Fruit fly (Drosophila melanogaster) whole organism, wandering third instar larva: ENCODE data around the gene ppk8.
A peak's percentile ranks its signal among the peaks of the same experiment; 100 is the strongest.

Experiments used
- Abd-B ChIP-seq: fragments of >200 bp; optimal IDR thresholded peaks from 2 replicates; lab custom pipeline; 2017; ENCODE audit warnings: missing biosample characterization, missing genetic modification characterization
- CG32264 ChIP-seq: fragments of 200-800 bp; sonication (Bioruptor generic); optimal IDR thresholded peaks from 2 replicates; lab custom pipeline; 2016; ENCODE audit warnings: missing biosample characterization, missing genetic modification characterization
- CG9705 ChIP-seq: fragments of 200-800 bp; sonication (Bioruptor generic); optimal IDR thresholded peaks from 2 replicates; lab custom pipeline; 2018; ENCODE audit warnings: missing biosample characterization, mild to moderate bottlenecking, missing genetic modification characterization
- CrebA ChIP-seq: fragments of 200-800 bp; sonication (Bioruptor generic); optimal IDR thresholded peaks from 2 replicates; lab custom pipeline; 2016; ENCODE audit warnings: missing biosample characterization, mild to moderate bottlenecking, missing genetic modification characterization, borderline replicate concordance
- Dfd ChIP-seq: fragments of >200 bp; optimal IDR thresholded peaks from 2 replicates; lab custom pipeline; 2017; ENCODE audit warnings: missing biosample characterization, missing genetic modification characterization
- GATAd ChIP-seq: sonication (Bioruptor generic); optimal IDR thresholded peaks from 2 replicates; lab custom pipeline; 2016; ENCODE audit warnings: missing biosample characterization, missing genetic modification characterization
- HLH106 ChIP-seq: fragments of 200-800 bp; optimal IDR thresholded peaks from 3 replicates; lab custom pipeline; 2019; ENCODE audit warnings: missing biosample characterization, mild to moderate bottlenecking, missing genetic modification characterization, moderate library complexity
- Hnf4 ChIP-seq: fragments of 200-800 bp; sonication (Bioruptor generic); optimal IDR thresholded peaks from 2 replicates; lab custom pipeline; 2016; ENCODE audit warnings: missing biosample characterization, mild to moderate bottlenecking, missing genetic modification characterization
- Hr78 ChIP-seq: fragments of >200 bp; optimal IDR thresholded peaks from 2 replicates; lab custom pipeline; 2017; ENCODE audit warnings: missing biosample characterization, missing genetic modification characterization
- Hr83 ChIP-seq: fragments of 200-300 bp; sonication (Bioruptor generic); optimal IDR thresholded peaks from 2 replicates; lab custom pipeline; 2016; ENCODE audit warnings: missing biosample characterization, mild to moderate bottlenecking, missing genetic modification characterization, moderate library complexity; ENCODE audit not compliant: poor library complexity, severe bottlenecking
- Jra ChIP-seq: sonication (Bioruptor generic); optimal IDR thresholded peaks from 2 replicates; lab custom pipeline; 2016; ENCODE audit warnings: missing biosample characterization, missing genetic modification characterization
- Mio ChIP-seq: sonication (Bioruptor generic); optimal IDR thresholded peaks from 2 replicates; lab custom pipeline; 2016; ENCODE audit warnings: missing biosample characterization, missing genetic modification characterization
- Myc ChIP-seq: fragments of >200 bp; optimal IDR thresholded peaks from 2 replicates; lab custom pipeline; 2017
- N ChIP-seq: fragments of >200 bp; optimal IDR thresholded peaks from 2 replicates; lab custom pipeline; 2018; ENCODE audit warnings: missing biosample characterization, missing external identifiers, missing genetic modification characterization
- OdsH ChIP-seq: fragments of 200-800 bp; sonication (Bioruptor generic); optimal IDR thresholded peaks from 2 replicates; lab custom pipeline; 2016; ENCODE audit warnings: missing biosample characterization, mild to moderate bottlenecking, missing genetic modification characterization
- Rel ChIP-seq, 2 experiments: fragments of 200-800 bp; sonication (Bioruptor generic) in 1 of 2; optimal IDR thresholded peaks; 2 replicates in 1 of 2; 3 replicates in 1 of 2; lab custom pipeline; 2016 to 2019; ENCODE audit warnings: mild to moderate bottlenecking in 2 of 2, missing biosample characterization in 2 of 2, missing genetic modification characterization in 2 of 2, moderate library complexity in 1 of 2
- Sp1 ChIP-seq: fragments of 200-800 bp; sonication (Bioruptor generic); optimal IDR thresholded peaks from 3 replicates; lab custom pipeline; 2019; ENCODE audit warnings: missing biosample characterization, mild to moderate bottlenecking, missing genetic modification characterization, moderate library complexity
- br ChIP-seq: fragments of 200-800 bp; sonication (Bioruptor generic); optimal IDR thresholded peaks from 2 replicates; lab custom pipeline; 2016; ENCODE audit warnings: missing biosample characterization, missing genetic modification characterization
- brk ChIP-seq: fragments of 200-800 bp; sonication (Bioruptor generic); optimal IDR thresholded peaks from 2 replicates; lab custom pipeline; 2016; ENCODE audit warnings: missing biosample characterization, mild to moderate bottlenecking, missing genetic modification characterization
- dl ChIP-seq, 2 experiments: fragments of 175-275, 200-275 bp in 1 of 2; fragments of 200-275 bp in 1 of 2; sonication (Bioruptor generic); optimal IDR thresholded peaks; lab custom pipeline; 2018; ENCODE audit warnings: mild to moderate bottlenecking in 2 of 2, missing biosample characterization in 2 of 2, missing genetic modification characterization in 2 of 2, moderate library complexity in 2 of 2; ENCODE audit not compliant: partially characterized antibody in 2 of 2, insufficient read depth in 1 of 2
- dmrt93B ChIP-seq: fragments of 200-800 bp; sonication (Bioruptor generic); optimal IDR thresholded peaks from 2 replicates; lab custom pipeline; 2018; ENCODE audit warnings: missing biosample characterization, mild to moderate bottlenecking, missing genetic modification characterization
- dsf ChIP-seq: sonication (Bioruptor generic); optimal IDR thresholded peaks from 2 replicates; lab custom pipeline; 2016; ENCODE audit warnings: missing biosample characterization, missing genetic modification characterization, borderline replicate concordance
- ey ChIP-seq: fragments of 200-800 bp; sonication (Bioruptor generic); optimal IDR thresholded peaks from 2 replicates; lab custom pipeline; 2016; ENCODE audit warnings: missing biosample characterization, missing genetic modification characterization
- foxo ChIP-seq, 2 experiments: fragments of 200-800 bp; sonication (Bioruptor generic); optimal IDR thresholded peaks; 2 replicates in 1 of 2; 3 replicates in 1 of 2; lab custom pipeline; 2016 to 2017; ENCODE audit warnings: missing biosample characterization in 2 of 2, missing genetic modification characterization in 2 of 2
- fru ChIP-seq: fragments of 200-800 bp; sonication (Bioruptor generic); optimal IDR thresholded peaks from 3 replicates; lab custom pipeline; 2016; ENCODE audit warnings: missing biosample characterization, mild to moderate bottlenecking, missing genetic modification characterization
- h ChIP-seq: fragments of 200-800 bp; sonication (Bioruptor generic); optimal IDR thresholded peaks from 3 replicates; lab custom pipeline; 2016; ENCODE audit warnings: missing biosample characterization, mild to moderate bottlenecking, missing genetic modification characterization
- jim ChIP-seq: fragments of 175-275, 200-325 bp; sonication (Bioruptor generic); optimal IDR thresholded peaks from 2 replicates; lab custom pipeline; 2016; ENCODE audit warnings: missing biosample characterization, mild to moderate bottlenecking, missing genetic modification characterization
- lola ChIP-seq: fragments of >200 bp; optimal IDR thresholded peaks from 2 replicates; lab custom pipeline; 2017; ENCODE audit warnings: missing biosample characterization, missing genetic modification characterization
- pan ChIP-seq: fragments of >200 bp; optimal IDR thresholded peaks from 2 replicates; lab custom pipeline; 2017
- psq ChIP-seq: fragments of 200-800 bp; sonication (Bioruptor generic); optimal IDR thresholded peaks from 3 replicates; lab custom pipeline; 2017; ENCODE audit warnings: missing biosample characterization, mild to moderate bottlenecking, missing genetic modification characterization, moderate library complexity
- rgr ChIP-seq: fragments of 200-800 bp; sonication (Bioruptor generic); optimal IDR thresholded peaks from 3 replicates; lab custom pipeline; 2016; ENCODE audit warnings: missing biosample characterization, mild to moderate bottlenecking, missing genetic modification characterization
- sage ChIP-seq: fragments of 200-800 bp; sonication (Bioruptor generic); optimal IDR thresholded peaks from 2 replicates; lab custom pipeline; 2016; ENCODE audit warnings: missing biosample characterization, mild to moderate bottlenecking, missing genetic modification characterization
- sv ChIP-seq: fragments of 200-800 bp; sonication (Bioruptor generic); optimal IDR thresholded peaks from 3 replicates; lab custom pipeline; 2016; ENCODE audit warnings: missing biosample characterization, missing genetic modification characterization
- tai ChIP-seq: sonication (Bioruptor generic); optimal IDR thresholded peaks from 2 replicates; lab custom pipeline; 2016; ENCODE audit warnings: missing biosample characterization, missing genetic modification characterization
- woc ChIP-seq: sonication (Bioruptor generic); optimal IDR thresholded peaks from 2 replicates; lab custom pipeline; 2016; ENCODE audit warnings: missing biosample characterization, mild to moderate bottlenecking, missing genetic modification characterization

ppk8 gene

DNA sequence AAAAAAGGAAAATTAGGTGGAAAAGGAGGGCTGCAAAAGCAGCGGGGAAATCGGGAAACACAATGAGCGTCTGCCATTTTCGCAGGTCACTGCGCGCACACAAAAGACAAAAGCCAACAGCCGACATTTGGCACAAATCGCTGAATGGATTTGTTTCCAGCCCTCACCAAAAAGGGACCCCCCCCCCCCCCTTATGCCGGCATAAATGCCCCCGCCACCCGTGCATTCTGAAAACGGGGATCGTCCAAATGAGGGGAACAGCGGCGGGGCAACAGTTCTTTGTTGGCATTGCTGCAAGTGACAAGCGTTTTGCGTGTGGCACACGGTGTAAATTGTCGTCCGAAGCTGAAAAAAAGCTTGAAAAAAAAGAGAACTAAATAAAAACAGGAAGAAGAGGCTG is at the start of gene ppk8:
TSS of gene ppk8 (plus strand) at position 301 of the 400 bp plus-strand sequence.
- TF ChIP-seq sage (GFP tag; lab: Kevin White, UChicago): no peak
- TF ChIP-seq pan (lab: Kevin White, UChicago): no peak
- no peak for TF ChIP-seq CrebA (GFP tag; lab: Kevin White, UChicago)
- no peak for TF ChIP-seq Abd-B (GFP tag; lab: Kevin White, UChicago)
- no peak for TF ChIP-seq ey (GFP tag; lab: Kevin White, UChicago)
- TF ChIP-seq br: no peak
- TF ChIP-seq jim (GFP tag; lab: Kevin White, UChicago): no peak
- no peak for TF ChIP-seq CG9705
- TF ChIP-seq HLH106 (tag; lab: Kevin White, UChicago): no peak
- TF ChIP-seq OdsH: no peak
- no peak for TF ChIP-seq Sp1 (GFP tag; lab: Kevin White, UChicago)
- no peak for TF ChIP-seq Hr78 (GFP tag; lab: Kevin White, UChicago)
- no peak for TF ChIP-seq h (GFP tag; lab: Kevin White, UChicago)
- TF ChIP-seq Mio (GFP tag; lab: Kevin White, UChicago): no peak
- TF ChIP-seq rgr (GFP tag; lab: Kevin White, UChicago): no peak
- no peak for TF ChIP-seq brk (GFP tag; lab: Kevin White, UChicago)

DNA sequence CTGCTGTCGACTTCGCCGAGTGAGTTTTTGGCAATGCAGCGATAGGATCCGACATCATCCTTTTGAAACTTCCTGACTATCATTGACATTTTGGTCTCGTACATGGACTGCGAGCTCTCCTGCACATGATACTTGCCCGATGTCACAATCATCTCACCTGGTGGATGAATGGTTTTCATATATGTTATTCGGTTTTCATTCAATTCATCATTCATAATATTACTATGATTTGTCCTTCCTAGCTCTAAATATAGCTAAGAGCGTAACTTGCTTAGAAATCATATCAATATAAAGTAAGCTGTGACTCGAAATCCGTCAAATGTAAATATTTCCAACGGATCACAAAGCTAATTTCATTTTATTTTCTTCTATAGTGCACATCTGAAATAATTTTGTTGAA is 43.6 kb upstream of the ppk8 start, which contains the start of gene CG13021:
TSS of gene CG13021 (plus strand) at position 301 of the 400 bp plus-strand sequence.
- TF ChIP-seq h (GFP tag; lab: Kevin White, UChicago): no peak

DNA sequence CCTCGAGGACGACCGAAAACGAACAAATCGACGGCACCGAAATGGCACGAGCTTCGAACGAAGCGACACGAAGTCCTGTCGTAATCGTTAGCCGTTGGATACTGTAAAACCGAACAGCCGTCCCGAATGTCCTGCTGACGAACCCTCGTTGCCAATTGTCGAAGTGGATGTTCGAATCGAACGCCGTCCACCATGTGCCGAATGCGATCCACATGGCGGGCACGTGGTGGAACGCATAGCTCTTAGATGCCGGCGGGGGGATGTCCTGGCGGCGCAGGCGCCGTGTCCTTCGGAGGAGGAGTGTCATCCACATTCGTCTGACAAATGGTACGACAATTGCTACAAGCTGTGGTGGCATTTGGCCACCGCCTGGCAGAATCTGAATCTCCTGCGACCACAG is 26.9 kb upstream of the ppk8 start:
- no peak for TF ChIP-seq Hnf4 (GFP tag; lab: Kevin White, UChicago)
- TF ChIP-seq dl (GFP tag; optimal IDR thresholded peaks at IDR 0.05; lab: Kevin White, UChicago; ENCODE audit: insufficient read depth in 1 of 2, partially characterized antibody in 2 of 2): no peak
- no peak for TF ChIP-seq CG32264
- TF ChIP-seq Jra (GFP tag; lab: Kevin White, UChicago): no peak
- TF ChIP-seq Hr83 (GFP tag; lab: Kevin White, UChicago): no peak
- no peak for TF ChIP-seq psq
- no peak for TF ChIP-seq ey (GFP tag; lab: Kevin White, UChicago)
- TF ChIP-seq rgr (GFP tag; lab: Kevin White, UChicago): no peak
- no peak for TF ChIP-seq Hr78 (GFP tag; lab: Kevin White, UChicago)
- TF ChIP-seq Sp1 (GFP tag; lab: Kevin White, UChicago): no peak
- TF ChIP-seq Dfd (GFP tag; lab: Kevin White, UChicago): no peak
- TF ChIP-seq dmrt93B (GFP tag; lab: Kevin White, UChicago): no peak
- TF ChIP-seq N (GFP tag; lab: Kevin White, UChicago): no peak
- no peak for TF ChIP-seq CG9705
- no peak for TF ChIP-seq Mio (GFP tag; lab: Kevin White, UChicago)
- TF ChIP-seq GATAd (GFP tag; lab: Kevin White, UChicago): no peak
- TF ChIP-seq woc (GFP tag; lab: Kevin White, UChicago): no peak
- no peak for TF ChIP-seq OdsH
- no peak for TF ChIP-seq h (GFP tag; lab: Kevin White, UChicago)

DNA sequence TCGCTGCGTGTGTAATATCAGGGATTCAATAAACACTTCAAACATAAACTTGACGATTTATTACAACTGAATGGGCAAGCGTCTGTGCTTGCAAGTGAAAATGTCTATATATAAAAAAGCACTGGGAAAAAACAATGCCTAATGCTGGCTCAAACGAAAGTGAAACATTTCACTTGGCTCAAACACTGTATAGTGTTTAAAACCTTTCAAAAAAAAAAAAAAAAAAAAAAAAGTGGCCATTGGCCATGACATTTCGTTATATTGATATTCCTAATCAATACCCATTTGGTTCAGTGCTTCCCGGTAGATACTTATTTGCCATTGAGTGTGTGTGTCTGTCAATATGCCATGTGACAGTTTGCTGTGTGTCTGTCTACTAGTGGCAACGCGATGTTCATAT is 18.8 kb upstream of the ppk8 start:
- TF ChIP-seq Rel (GFP tag; optimal IDR thresholded peaks at IDR 0.05; lab: Kevin White, UChicago): no peak
- TF ChIP-seq Rel (tag; optimal IDR thresholded peaks at IDR 0.05; lab: Kevin White, UChicago): no peak
- no peak for TF ChIP-seq fru
- TF ChIP-seq sv (GFP tag; lab: Kevin White, UChicago): peak; percentile 23

DNA sequence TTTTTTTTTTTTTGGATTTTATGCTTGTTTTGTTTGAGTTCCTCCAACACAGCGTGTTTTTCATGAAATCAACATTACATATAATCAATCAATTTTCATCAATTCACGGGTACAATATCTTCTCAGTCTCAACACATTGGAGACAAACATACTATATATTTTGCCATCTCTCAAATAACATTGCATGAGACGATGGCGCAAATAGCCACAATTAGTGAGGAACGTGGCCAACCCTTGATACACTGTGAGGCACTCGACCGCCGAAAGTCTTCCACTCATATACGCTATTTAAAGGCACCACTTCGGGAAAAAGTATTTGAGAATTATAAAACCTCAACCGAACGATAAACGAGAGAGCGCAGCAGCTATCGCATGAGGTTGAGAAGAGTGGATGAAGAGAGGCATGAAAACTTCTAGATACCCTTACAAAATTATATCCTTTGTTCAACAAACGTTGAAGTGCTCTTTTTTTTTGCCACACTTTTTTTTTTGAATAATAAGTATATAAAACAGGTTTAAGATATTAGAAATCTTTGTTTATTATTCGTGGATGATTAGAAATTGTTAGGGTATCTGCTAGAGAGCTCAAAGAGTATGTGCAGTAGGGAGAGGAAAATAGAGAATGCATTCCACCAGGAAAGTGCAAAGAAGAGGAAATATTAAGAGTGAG is 11.6 kb upstream of the ppk8 start:
- TF ChIP-seq sage (GFP tag; lab: Kevin White, UChicago) (peak; percentile 72), Jra (GFP tag; lab: Kevin White, UChicago) (peak; percentile 34), jim (GFP tag; lab: Kevin White, UChicago) (no peak), CG32264 (no peak), Hr83 (GFP tag; lab: Kevin White, UChicago) (no peak), Abd-B (GFP tag; lab: Kevin White, UChicago) (no peak), woc (GFP tag; lab: Kevin White, UChicago) (peak; percentile 81), sv (GFP tag; lab: Kevin White, UChicago) (peak; percentile 42), Hnf4 (GFP tag; lab: Kevin White, UChicago) (peak; percentile 82), CrebA (GFP tag; lab: Kevin White, UChicago) (peak; percentile 19), dsf (GFP tag; lab: Kevin White, UChicago) (no peak), h (GFP tag; lab: Kevin White, UChicago) (peak; percentile 65), rgr (GFP tag; lab: Kevin White, UChicago) (peak; percentile 90), br (peak; percentile 81), CG9705 (peak; percentile 60), pan (lab: Kevin White, UChicago) (no peak), Dfd (GFP tag; lab: Kevin White, UChicago) (no peak), Sp1 (GFP tag; lab: Kevin White, UChicago) (peak; percentile 87), ey (GFP tag; lab: Kevin White, UChicago) (peak; percentile 86), Rel (GFP tag; optimal IDR thresholded peaks at IDR 0.05; lab: Kevin White, UChicago) (peak; percentile 62), Rel (tag; optimal IDR thresholded peaks at IDR 0.05; lab: Kevin White, UChicago) (no peak), Hr78 (GFP tag; lab: Kevin White, UChicago) (no peak), Myc (no peak), lola (no peak), tai (GFP tag; lab: Kevin White, UChicago) (peak; percentile 62), foxo (GFP tag; optimal IDR thresholded peaks at IDR 0.05; lab: Kevin White, UChicago) (peak in 1 of 2 experiments; percentile 87), dmrt93B (GFP tag; lab: Kevin White, UChicago) (peak; percentile 74), GATAd (GFP tag; lab: Kevin White, UChicago) (no peak), brk (GFP tag; lab: Kevin White, UChicago) (peak; percentile 83)
